Worm (Caenorhabditis elegans): ENCODE results near the gene erh-2.

Gene erh-2

ce11 chrIII:4603837-4604236 is 10.8 kb downstream of the erh-2 start:
- TF ChIP-seq mep-1 (tag; optimal IDR thresholded peaks at IDR 0.05), result no peak
- no peak for TF ChIP-seq blmp-1 (tag; optimal IDR thresholded peaks at IDR 0.05)
- no peak for TF ChIP-seq drap-1 (GFP tag; optimal IDR thresholded peaks at IDR 0.05)

ce11 chrIII:4612334-4612953 is 19.4 kb downstream of the erh-2 start, which contains the start of gene sel-2:
sel-2 (minus strand) TSS chrIII:4612384.
- TF ChIP-seq unc-39 (tag; optimal IDR thresholded peaks at IDR 0.05), result no peak
- TF ChIP-seq drap-1 (GFP tag; optimal IDR thresholded peaks at IDR 0.05), result no peak
- TF ChIP-seq ceh-83 (GFP tag; optimal IDR thresholded peaks at IDR 0.05), result no peak
- TF ChIP-seq cnd-1 (tag; optimal IDR thresholded peaks at IDR 0.05), result peak; percentile 9
- TF ChIP-seq pha-4 (tag; optimal IDR thresholded peaks at IDR 0.05), result peak; percentile 57
- no peak for TF ChIP-seq ham-2 (GFP tag; optimal IDR thresholded peaks at IDR 0.05)
- TF ChIP-seq snpc-4 (tag; optimal IDR thresholded peaks at IDR 0.05), result no peak
- no peak for TF ChIP-seq ztf-11 (tag; optimal IDR thresholded peaks at IDR 0.05)
- TF ChIP-seq nhr-12 (tag; optimal IDR thresholded peaks at IDR 0.05), result no peak
- TF ChIP-seq sem-2 (GFP tag; optimal IDR thresholded peaks at IDR 0.05), result no peak
- peak; percentile 39 for TF ChIP-seq sptf-1 (tag; optimal IDR thresholded peaks at IDR 0.05)
- no peak for TF ChIP-seq M03D4.4 (tag; optimal IDR thresholded peaks at IDR 0.05)
- no peak for TF ChIP-seq nhr-28 (tag; optimal IDR thresholded peaks at IDR 0.05)
- TF ChIP-seq unc-120 (tag; optimal IDR thresholded peaks at IDR 0.05; ENCODE audit: poor library complexity, severe bottlenecking), result peak; percentile 80
- TF ChIP-seq mls-2 (tag; optimal IDR thresholded peaks at IDR 0.05), result no peak
- no peak for TF ChIP-seq zip-8 (tag; optimal IDR thresholded peaks at IDR 0.05)
- TF ChIP-seq mep-1 (tag; optimal IDR thresholded peaks at IDR 0.05), result no peak
- no peak for TF ChIP-seq unc-62 (GFP tag; optimal IDR thresholded peaks at IDR 0.05)
- no peak for TF ChIP-seq hlh-1 (tag; optimal IDR thresholded peaks at IDR 0.05)
- TF ChIP-seq ces-1 (GFP tag; optimal IDR thresholded peaks at IDR 0.05), result peak; percentile 69
- no peak for TF ChIP-seq bed-3 (GFP tag; optimal IDR thresholded peaks at IDR 0.05)
- no peak for TF ChIP-seq flh-1 (GFP tag; optimal IDR thresholded peaks at IDR 0.05)
- TF ChIP-seq lin-13 (tag; optimal IDR thresholded peaks at IDR 0.05), result no peak
- no peak for TF ChIP-seq mab-5 (tag; optimal IDR thresholded peaks at IDR 0.05)
- TF ChIP-seq nhr-76 (tag; optimal IDR thresholded peaks at IDR 0.05), result no peak
- TF ChIP-seq lsy-2 (tag; optimal IDR thresholded peaks at IDR 0.05), result no peak
- TF ChIP-seq lin-32 (GFP tag; optimal IDR thresholded peaks at IDR 0.05), result no peak
- TF ChIP-seq ceh-43 (GFP tag; optimal IDR thresholded peaks at IDR 0.05), result no peak
- TF ChIP-seq elt-1 (tag; optimal IDR thresholded peaks at IDR 0.05; ENCODE audit: borderline replicate concordance, insufficient read depth), result no peak
- TF ChIP-seq ceh-39 (tag; optimal IDR thresholded peaks at IDR 0.05), result no peak
- peak; percentile 62 for TF ChIP-seq nhr-2 (tag; optimal IDR thresholded peaks at IDR 0.05)
- TF ChIP-seq blmp-1 (tag; optimal IDR thresholded peaks at IDR 0.05), result no peak
- no peak for TF ChIP-seq elt-3 (tag; optimal IDR thresholded peaks at IDR 0.05)
- no peak for TF ChIP-seq nhr-237 (tag; optimal IDR thresholded peaks at IDR 0.05)
- TF ChIP-seq tbx-8 (GFP tag; optimal IDR thresholded peaks at IDR 0.05), result no peak

DNA sequence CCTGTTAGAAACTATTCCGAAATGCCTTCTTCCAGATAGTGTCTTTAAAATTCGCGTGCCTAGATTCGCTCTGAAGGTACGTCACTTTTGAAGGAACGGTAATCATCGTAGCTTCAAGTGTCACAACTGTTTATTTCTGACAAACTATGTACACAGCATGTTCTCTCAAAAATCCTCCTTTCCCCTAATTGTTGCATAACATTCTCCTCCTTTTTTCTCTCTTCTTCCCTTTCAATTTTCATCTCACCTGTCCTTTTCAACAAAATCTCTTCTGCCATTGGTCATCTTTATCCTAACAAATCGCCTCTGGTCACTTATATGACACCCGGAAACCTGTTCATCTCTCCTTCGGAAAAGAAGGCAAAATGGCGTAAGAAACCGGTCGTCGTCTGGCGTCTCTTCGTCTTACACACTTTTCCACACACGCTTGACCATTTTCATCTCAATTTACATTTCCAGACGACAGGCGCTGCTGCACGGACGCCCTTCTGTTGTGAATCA is 23.1 kb downstream of the erh-2 start, which contains the start of gene lips-3:
Gene lips-3, plus strand, starts transcription at position 458 of the 501 bp plus-strand sequence.
- TF ChIP-seq mls-2 (tag; optimal IDR thresholded peaks at IDR 0.05) (no peak), unc-62 (GFP tag; optimal IDR thresholded peaks at IDR 0.05) (peak; percentile 7)

- TF ChIP-seq tbx-8 (GFP tag; optimal IDR thresholded peaks at IDR 0.05) (no peak), unc-39 (tag; optimal IDR thresholded peaks at IDR 0.05) (no peak), ces-1 (GFP tag; optimal IDR thresholded peaks at IDR 0.05) (peak; percentile 62), nhr-12 (tag; optimal IDR thresholded peaks at IDR 0.05) (no peak)
These were observed 29.5 kb downstream of the erh-2 start, which contains the start of gene lron-5 for ce11 chrIII:4622375-4623130. lron-5 (plus strand) TSS chrIII:4623029.

Data from whole organism, mixed stage, embryonic.